Fruit fly (Drosophila melanogaster) whole organism, embryonic: ENCODE measurements around the gene ppk11.
A peak's percentile ranks its signal among the peaks of the same experiment; 100 is the strongest.

Source experiments
- B-H2 ChIP-seq: fragments of 200-800 bp; sonication (Bioruptor generic); optimal IDR thresholded peaks from 2 replicates; lab custom pipeline; 2018; ENCODE audit warnings: missing biosample characterization, mild to moderate bottlenecking, missing genetic modification characterization
- CG11247 ChIP-seq: fragments of 200-800 bp; sonication (Bioruptor generic); IDR thresholded peaks from 2 replicates; pipeline ENCODE4 v1.3.6; 2022; ENCODE audit warnings: missing biosample characterization, missing genetic modification characterization
- CG11695 ChIP-seq: fragments of 200-800 bp; sonication (Bioruptor generic); IDR thresholded peaks from 3 replicates; pipeline ENCODE4 v1.3.6; 2022; ENCODE audit warnings: missing biosample characterization, missing genetic modification characterization
- CG14050 ChIP-seq: fragments of 200-800 bp; sonication (Bioruptor generic); IDR thresholded peaks from 3 replicates; pipeline ENCODE4 v1.3.6; 2022; ENCODE audit warnings: missing biosample characterization, missing genetic modification characterization
- CG14710 ChIP-seq: fragments of 200-800 bp; sonication (Bioruptor generic); optimal IDR thresholded peaks from 3 replicates; lab custom pipeline; 2019; ENCODE audit warnings: missing biosample characterization, mild to moderate bottlenecking, missing genetic modification characterization, moderate library complexity
- CG15073 ChIP-seq: fragments of 200-800 bp; sonication (Bioruptor generic); optimal IDR thresholded peaks from 2 replicates; lab custom pipeline; 2016; ENCODE audit warnings: missing biosample characterization, missing genetic modification characterization
- CG15479 ChIP-seq: fragments of 200-800 bp; sonication (Bioruptor generic); optimal IDR thresholded peaks from 3 replicates; lab custom pipeline; 2019; ENCODE audit warnings: missing biosample characterization, mild to moderate bottlenecking, missing genetic modification characterization, moderate library complexity
- CG17328 ChIP-seq: fragments of 200-800 bp; sonication (Bioruptor generic); IDR thresholded peaks from 2 replicates; pipeline ENCODE4 v1.3.6; 2022; ENCODE audit warnings: missing biosample characterization, missing genetic modification characterization
- CG17612 ChIP-seq: fragments of 200-800 bp; sonication (Bioruptor generic); IDR thresholded peaks from 2 replicates; pipeline ENCODE4 v1.3.6; 2022; ENCODE audit warnings: missing biosample characterization, missing genetic modification characterization
- CG17829 ChIP-seq: fragments of 200-800 bp; optimal IDR thresholded peaks from 2 replicates; lab custom pipeline; 2019; ENCODE audit warnings: missing biosample characterization, mild to moderate bottlenecking, missing genetic modification characterization, moderate library complexity
- CG18262 ChIP-seq: fragments of 200-800 bp; optimal IDR thresholded peaks from 3 replicates; lab custom pipeline; 2019; ENCODE audit warnings: missing biosample characterization, mild to moderate bottlenecking, missing genetic modification characterization, moderate library complexity
- CG2129 ChIP-seq: fragments of 200-800 bp; sonication (Bioruptor generic); IDR thresholded peaks from 2 replicates; pipeline ENCODE4 v1.3.6; 2022; ENCODE audit warnings: missing biosample characterization, missing genetic modification characterization; ENCODE audit not compliant: partially characterized antibody
- CG30431 ChIP-seq: fragments of 200-800 bp; sonication (Bioruptor generic); optimal IDR thresholded peaks from 2 replicates; lab custom pipeline; 2017; ENCODE audit warnings: missing biosample characterization, missing genetic modification characterization
- CG31441 ChIP-seq: fragments of 200-800 bp; sonication (Bioruptor generic); IDR thresholded peaks from 2 replicates; pipeline ENCODE4 v1.3.6; 2022; ENCODE audit warnings: missing biosample characterization, missing genetic modification characterization
- CG3163 ChIP-seq: fragments of 200-800 bp; sonication (Bioruptor generic); optimal IDR thresholded peaks from 3 replicates; lab custom pipeline; 2016; ENCODE audit warnings: missing biosample characterization, missing genetic modification characterization
- CG34422 ChIP-seq: fragments of 200-800 bp; sonication (Bioruptor generic); IDR thresholded peaks from 3 replicates; pipeline ENCODE4 v1.3.6; 2022; ENCODE audit warnings: missing biosample characterization, missing genetic modification characterization
- CG3995 ChIP-seq: fragments of 200-800 bp; sonication (Bioruptor generic); optimal IDR thresholded peaks from 3 replicates; lab custom pipeline; 2016; ENCODE audit warnings: missing biosample characterization, missing genetic modification characterization
- CG6654 ChIP-seq: fragments of 200-800 bp; sonication (Bioruptor generic); optimal IDR thresholded peaks from 2 replicates; lab custom pipeline; 2017; ENCODE audit warnings: missing biosample characterization, mild to moderate bottlenecking, missing genetic modification characterization
- CG6813 ChIP-seq: fragments of 200-800 bp; sonication (Bioruptor generic); optimal IDR thresholded peaks from 2 replicates; lab custom pipeline; 2017; ENCODE audit warnings: missing biosample characterization, missing genetic modification characterization, mild to moderate bottlenecking, moderate library complexity, missing genetic modification reagents
- CHES-1-like ChIP-seq: fragments of 200-800 bp; sonication (Bioruptor generic); optimal IDR thresholded peaks from 2 replicates; lab custom pipeline; 2016; ENCODE audit warnings: missing biosample characterization, missing genetic modification characterization
- Dfd ChIP-seq, 2 experiments: fragments of >200 bp; optimal IDR thresholded peaks; 2 replicates each; lab custom pipeline; 2017; ENCODE audit warnings: missing biosample characterization in 2 of 2, missing genetic modification characterization in 2 of 2
- ERR ChIP-seq: fragments of 200-800 bp; sonication (Bioruptor generic); optimal IDR thresholded peaks from 2 replicates; lab custom pipeline; 2016; ENCODE audit warnings: missing biosample characterization, missing genetic modification characterization
- Ets97D ChIP-seq: fragments of 200-800 bp; sonication (Bioruptor generic); optimal IDR thresholded peaks from 3 replicates; lab custom pipeline; 2016; ENCODE audit warnings: missing biosample characterization, missing genetic modification characterization
- GATAe ChIP-seq: fragments of 200-800 bp; sonication (Bioruptor generic); conservative IDR thresholded peaks from 2 replicates; pipeline ENCODE4 v1.3.6; 2022; ENCODE audit warnings: missing biosample characterization, missing genetic modification characterization
- HHEX ChIP-seq: fragments of 200-800 bp; sonication (Bioruptor generic); optimal IDR thresholded peaks from 3 replicates; lab custom pipeline; 2017; ENCODE audit warnings: missing biosample characterization, mild to moderate bottlenecking, missing genetic modification characterization, missing genetic modification reagents
- HLH3B ChIP-seq: fragments of 200-800 bp; sonication (Bioruptor generic); IDR thresholded peaks from 2 replicates; pipeline ENCODE4 v1.3.6; 2022; ENCODE audit warnings: missing biosample characterization, missing genetic modification characterization
- Hr78 ChIP-seq, 2 experiments: fragments of 200-800 bp in 1 of 2; fragments of >200 bp in 1 of 2; sonication (Bioruptor generic) in 1 of 2; optimal IDR thresholded peaks; 2 replicates each; lab custom pipeline; 2017 to 2019; ENCODE audit warnings: missing biosample characterization in 2 of 2, missing genetic modification characterization in 2 of 2, mild to moderate bottlenecking in 1 of 2, moderate library complexity in 1 of 2
- Optix ChIP-seq: fragments of 200-800 bp; sonication (Bioruptor generic); IDR thresholded peaks from 3 replicates; pipeline ENCODE4 v1.3.6; 2022; ENCODE audit warnings: missing biosample characterization, missing genetic modification characterization
- Stat92E ChIP-seq, 3 experiments: fragments of >200 bp in 2 of 3; fragments of 200-800 bp in 1 of 3; sonication (Bioruptor generic) in 1 of 3; optimal IDR thresholded peaks; 2 replicates each; lab custom pipeline; 2017 to 2019; ENCODE audit warnings: missing biosample characterization in 3 of 3, missing genetic modification characterization in 3 of 3, mild to moderate bottlenecking in 1 of 3, moderate library complexity in 1 of 3
- al ChIP-seq: fragments of 200-800 bp; sonication (Bioruptor generic); IDR thresholded peaks from 2 replicates; pipeline ENCODE4 v1.3.6; 2022; ENCODE audit warnings: missing biosample characterization, missing genetic modification characterization
- aop ChIP-seq: fragments of 200-800 bp; sonication (Bioruptor generic); IDR thresholded peaks from 2 replicates; pipeline ENCODE4 v1.3.6; 2022; ENCODE audit warnings: missing biosample characterization, missing genetic modification characterization
- bbx ChIP-seq: fragments of 200-800 bp; sonication (Bioruptor generic); IDR thresholded peaks from 2 replicates; pipeline ENCODE4 v1.3.6; 2022; ENCODE audit warnings: missing biosample characterization, missing genetic modification characterization; ENCODE audit not compliant: partially characterized antibody
- bigmax ChIP-seq: fragments of 200-800 bp; sonication (Bioruptor generic); optimal IDR thresholded peaks from 2 replicates; lab custom pipeline; 2018; ENCODE audit warnings: missing biosample characterization, mild to moderate bottlenecking, missing genetic modification characterization
- cad ChIP-seq: fragments of >200 bp; optimal IDR thresholded peaks from 2 replicates; lab custom pipeline; 2017; ENCODE audit warnings: missing biosample characterization, missing genetic modification characterization
- cg ChIP-seq: fragments of 200-800 bp; sonication (Bioruptor generic); optimal IDR thresholded peaks from 3 replicates; lab custom pipeline; 2019; ENCODE audit warnings: missing biosample characterization, mild to moderate bottlenecking, missing genetic modification characterization, moderate library complexity
- chif ChIP-seq, 2 experiments: fragments of 200-800 bp; sonication (Bioruptor generic); optimal IDR thresholded peaks; 3 replicates each; lab custom pipeline; 2016; ENCODE audit warnings: missing biosample characterization in 2 of 2, missing genetic modification characterization in 2 of 2
- emc ChIP-seq: fragments of 200-800 bp; sonication (Bioruptor generic); optimal IDR thresholded peaks from 2 replicates; lab custom pipeline; 2016; ENCODE audit warnings: missing biosample characterization, missing genetic modification characterization
- esg ChIP-seq: fragments of 200-800 bp; sonication (Bioruptor generic); conservative IDR thresholded peaks from 2 replicates; pipeline ENCODE4 v1.3.6; 2022; ENCODE audit warnings: missing biosample characterization, missing genetic modification characterization
- fd3F ChIP-seq: fragments of 200-800 bp; sonication (Bioruptor generic); optimal IDR thresholded peaks from 2 replicates; lab custom pipeline; 2018; ENCODE audit warnings: missing biosample characterization, mild to moderate bottlenecking, missing genetic modification characterization, moderate library complexity
- grn ChIP-seq: fragments of 200-800 bp; sonication (Bioruptor generic); optimal IDR thresholded peaks from 3 replicates; lab custom pipeline; 2017; ENCODE audit warnings: missing biosample characterization, missing genetic modification characterization
- gro ChIP-seq: fragments of 200-800 bp; sonication (Bioruptor generic); optimal IDR thresholded peaks from 2 replicates; lab custom pipeline; 2016; ENCODE audit warnings: missing biosample characterization, missing genetic modification characterization
- maf-S ChIP-seq: fragments of 200-800 bp; sonication (Bioruptor generic); optimal IDR thresholded peaks from 2 replicates; lab custom pipeline; 2016; ENCODE audit warnings: missing biosample characterization, missing genetic modification characterization
- slp2 ChIP-seq: fragments of 200-800 bp; sonication (Bioruptor generic); optimal IDR thresholded peaks from 2 replicates; lab custom pipeline; 2016; ENCODE audit warnings: missing biosample characterization, missing genetic modification characterization
- so ChIP-seq: fragments of 200-800 bp; sonication (Bioruptor generic); IDR thresholded peaks from 3 replicates; pipeline ENCODE4 v1.3.6; 2022; ENCODE audit warnings: missing biosample characterization, missing genetic modification characterization
- sob ChIP-seq: fragments of 200-800 bp; sonication (Bioruptor generic); IDR thresholded peaks from 2 replicates; pipeline ENCODE4 v1.3.6; 2022; ENCODE audit warnings: missing biosample characterization, missing genetic modification characterization
- stc ChIP-seq: fragments of 200-800 bp; sonication (Bioruptor generic); IDR thresholded peaks from 2 replicates; pipeline ENCODE4 v1.3.6; 2022; ENCODE audit warnings: missing biosample characterization, missing genetic modification characterization
- tup ChIP-seq: fragments of 200-800 bp; sonication (Bioruptor generic); optimal IDR thresholded peaks from 2 replicates; lab custom pipeline; 2016; ENCODE audit warnings: missing biosample characterization, mild to moderate bottlenecking, missing genetic modification characterization, moderate library complexity
- unc-4 ChIP-seq: fragments of 200-800 bp; sonication (Bioruptor generic); IDR thresholded peaks from 2 replicates; pipeline ENCODE4 v1.3.6; 2022; ENCODE audit warnings: missing biosample characterization, missing genetic modification characterization; ENCODE audit not compliant: partially characterized antibody
- wek ChIP-seq: fragments of 200-800 bp; sonication (Bioruptor generic); optimal IDR thresholded peaks from 3 replicates; lab custom pipeline; 2018; ENCODE audit warnings: missing biosample characterization, mild to moderate bottlenecking, missing genetic modification characterization, moderate library complexity
- yki ChIP-seq: fragments of >200 bp; optimal IDR thresholded peaks from 3 replicates; lab custom pipeline; 2018
- zen ChIP-seq: fragments of 200-800 bp; sonication (Bioruptor generic); optimal IDR thresholded peaks from 3 replicates; lab custom pipeline; 2018; ENCODE audit warnings: missing biosample characterization, mild to moderate bottlenecking, missing genetic modification characterization, moderate library complexity

The ppk11 gene

DNA sequence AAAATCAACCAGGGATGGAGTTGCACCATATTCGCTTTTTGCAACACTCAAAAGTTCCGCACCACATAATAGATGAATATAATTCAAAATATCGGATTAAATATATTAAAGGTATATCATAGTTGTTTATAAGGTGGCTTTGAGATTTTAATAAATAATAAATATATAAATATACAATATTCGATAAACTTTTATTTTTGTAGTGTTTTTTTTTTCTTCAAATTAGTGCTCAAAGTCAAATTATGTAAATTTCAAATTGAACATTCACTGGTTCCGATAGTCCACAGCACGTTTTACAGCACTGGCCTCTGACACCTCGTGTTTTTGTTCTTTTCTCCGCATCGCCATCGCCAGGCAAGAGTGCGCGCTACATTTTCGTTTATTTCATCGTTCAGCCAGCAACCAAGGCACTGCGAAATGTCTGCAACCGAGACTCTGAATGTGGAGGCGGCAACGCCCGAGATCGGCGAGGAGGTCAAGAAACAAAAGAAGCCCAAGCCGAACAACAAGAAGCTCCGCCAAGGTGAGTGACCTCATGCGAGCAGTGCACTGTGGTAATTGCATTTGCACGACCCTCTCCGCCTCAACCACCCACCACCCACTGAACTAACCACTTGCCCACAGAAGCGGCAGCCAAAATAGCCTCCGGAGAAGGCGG is 11.5 kb downstream of the ppk11 start, which contains the start of the genes Taf11 and und (continued):
- TF ChIP-seq bigmax, result no peak
- TF ChIP-seq aop, result no peak
- TF ChIP-seq CG30431 (GFP tag; lab: Kevin White, UChicago), result no peak
- peak; percentile 30; the same call in 2 of the 3 replicates for TF ChIP-seq CG34422 (GFP tag; lab: Robert Waterston, UW)
- TF ChIP-seq CG17612 (GFP tag; lab: Robert Waterston, UW), result no peak
- TF ChIP-seq CG11247, result no peak
- TF ChIP-seq fd3F (GFP tag; lab: Kevin White, UChicago), result no peak
- TF ChIP-seq CG6654, result no peak
- TF ChIP-seq so, result no peak
- no peak for TF ChIP-seq Dfd (GFP tag; optimal IDR thresholded peaks at IDR 0.05; lab: Kevin White, UChicago)
- no peak for TF ChIP-seq Optix (GFP tag; lab: Robert Waterston, UW)
- TF ChIP-seq CG2129 (GFP tag; lab: Robert Waterston, UW), result peak; percentile 40; the same call in 1 of the 2 replicates
- TF ChIP-seq HHEX (GFP tag; lab: Kevin White, UChicago), result peak; percentile 13
- no peak for TF ChIP-seq B-H2 (GFP tag; lab: Kevin White, UChicago)
- no peak for TF ChIP-seq HLH3B (GFP tag; lab: Robert Waterston, UW)
- no peak for TF ChIP-seq emc
- peak; percentile 72 for TF ChIP-seq CG14710
- no peak for TF ChIP-seq Hr78 (GFP tag; optimal IDR thresholded peaks at IDR 0.05; lab: Kevin White, UChicago)
- TF ChIP-seq CG6813, result no peak
- TF ChIP-seq CG15479 (GFP tag; lab: Kevin White, UChicago), result no peak
- no peak for TF ChIP-seq CG3163 (GFP tag; lab: Kevin White, UChicago)
- no peak for TF ChIP-seq al
- no peak for TF ChIP-seq grn (GFP tag; lab: Kevin White, UChicago)
- no peak for TF ChIP-seq CG15073 (GFP tag; lab: Kevin White, UChicago)
- TF ChIP-seq CG17829, result no peak
- TF ChIP-seq slp2 (GFP tag; lab: Kevin White, UChicago), result no peak
- TF ChIP-seq bbx (GFP tag; lab: Robert Waterston, UW), result 0 out of 2 replicates have a peak, but pooled peaks have one; percentile 44
- peak; percentile 75 for TF ChIP-seq unc-4 (GFP tag; lab: Robert Waterston, UW)
- TF ChIP-seq tup (GFP tag; lab: Kevin White, UChicago), result no peak
- no peak for TF ChIP-seq Stat92E (GFP tag; optimal IDR thresholded peaks at IDR 0.05; lab: Kevin White, UChicago)
- no peak for TF ChIP-seq yki (lab: Kevin White, UChicago)
- no peak for TF ChIP-seq CG31441
- TF ChIP-seq maf-S, result no peak
- no peak for TF ChIP-seq wek (GFP tag; lab: Kevin White, UChicago)
- no peak for TF ChIP-seq chif (GFP tag; optimal IDR thresholded peaks at IDR 0.05; lab: Kevin White, UChicago)
- TF ChIP-seq ERR, result no peak
- no peak for TF ChIP-seq CG17328 (GFP tag; lab: Robert Waterston, UW)
- TF ChIP-seq cg (GFP tag; lab: Kevin White, UChicago), result no peak
- no peak for TF ChIP-seq stc (GFP tag; lab: Robert Waterston, UW)
- TF ChIP-seq Ets97D (GFP tag; lab: Kevin White, UChicago), result no peak
- no peak for TF ChIP-seq CG18262 (tag; lab: Kevin White, UChicago)
- no peak for TF ChIP-seq CG14050 (GFP tag; lab: Robert Waterston, UW)
- no peak for TF ChIP-seq esg
- peak; percentile 28 for TF ChIP-seq zen (tag; lab: Kevin White, UChicago)
- no peak for TF ChIP-seq cad (GFP tag; lab: Kevin White, UChicago)
- no peak for TF ChIP-seq GATAe (GFP tag; lab: Robert Waterston, UW)
- TF ChIP-seq sob (GFP tag; lab: Robert Waterston, UW), result peak; percentile 42; the same call in 1 of the 2 replicates
- no peak for TF ChIP-seq gro (GFP tag; lab: Kevin White, UChicago)
- TF ChIP-seq CHES-1-like (GFP tag; lab: Kevin White, UChicago), result no peak
- peak; percentile 28 for TF ChIP-seq CG3995
- TF ChIP-seq CG11695, result no peak
